Worm (Caenorhabditis elegans) whole organism, L4 larva: ENCODE results near the gene acs-7.

ENCODE experiments used
- F26F4.8 ChIP-seq: fragments of 200-800 bp; sonication (Bioruptor generic); conservative IDR thresholded peaks from 2 replicates; pipeline ENCODE4 v1.3.6; 2022; ENCODE audit warnings: missing genetic modification characterization, missing compliant biosample characterization
- F37D6.2 ChIP-seq: sonication (generic microtip); optimal IDR thresholded peaks from 2 replicates; lab custom pipeline; 2016; ENCODE audit warnings: mild to moderate bottlenecking, missing genetic modification characterization, missing compliant biosample characterization
- T26A8.4 ChIP-seq: fragments of 200-800 bp; sonication (Bioruptor generic); IDR thresholded peaks from 2 replicates; pipeline ENCODE4 v1.3.6; 2022; ENCODE audit warnings: missing genetic modification characterization, missing compliant biosample characterization
- aha-1 ChIP-seq: fragments of 150-350 bp; peaks from one replicate; lab custom pipeline; 2014; ENCODE audit warnings: missing biosample characterization, missing genetic modification characterization
- attf-4 ChIP-seq: sonication (generic microtip); optimal IDR thresholded peaks from 3 replicates; lab custom pipeline; 2017; ENCODE audit warnings: missing biosample characterization, missing genetic modification characterization
- ceh-32 ChIP-seq: sonication (generic microtip); optimal IDR thresholded peaks from 2 replicates; lab custom pipeline; 2016; ENCODE audit warnings: mild to moderate bottlenecking, missing genetic modification characterization, missing compliant biosample characterization; ENCODE audit not compliant: poor library complexity
- ces-1 ChIP-seq: fragments of 150-350 bp; sonication (generic microtip); optimal IDR thresholded peaks from 4 replicates; lab custom pipeline; 2014; ENCODE audit warnings: missing biosample characterization, missing genetic modification reagents, missing genetic modification characterization
- ctbp-1 ChIP-seq: fragments of 200-800 bp; sonication (Bioruptor generic); IDR thresholded peaks from 2 replicates; pipeline ENCODE4 v1.3.6; 2022; ENCODE audit warnings: missing genetic modification reagents, missing genetic modification characterization, missing compliant biosample characterization
- dpl-1 ChIP-seq: fragments of 150-350 bp; optimal IDR thresholded peaks from 2 replicates; lab custom pipeline; 2014; ENCODE audit warnings: missing biosample characterization, missing genetic modification reagents, missing genetic modification characterization
- hif-1 ChIP-seq, 2 experiments: sonication (generic microtip); optimal IDR thresholded peaks; 2 replicates each; lab custom pipeline; 2016 to 2017; ENCODE audit warnings: missing compliant biosample characterization in 2 of 2, missing genetic modification characterization in 2 of 2, missing genetic modification reagents in 2 of 2, missing genotype in 2 of 2, mild to moderate bottlenecking in 1 of 2
- hlh-11 ChIP-seq: fragments of 200-800 bp; sonication (Bioruptor generic); optimal IDR thresholded peaks from 2 replicates; lab custom pipeline; 2018; ENCODE audit warnings: mild to moderate bottlenecking, missing genetic modification characterization, missing compliant biosample characterization
- hlh-30 ChIP-seq: sonication (generic microtip); optimal IDR thresholded peaks from 2 replicates; lab custom pipeline; 2017; ENCODE audit warnings: antibody characterized with exemption, mild to moderate bottlenecking, missing genetic modification characterization, missing compliant biosample characterization; ENCODE audit not compliant: insufficient read depth
- lim-7 ChIP-seq: fragments of 200-800 bp; sonication (Bioruptor generic); IDR thresholded peaks from 2 replicates; pipeline ENCODE4 v1.3.6; 2022; ENCODE audit warnings: missing genetic modification characterization, missing compliant biosample characterization
- lin-13 ChIP-seq: fragments of 150-350 bp; optimal IDR thresholded peaks from 2 replicates; lab custom pipeline; 2014; ENCODE audit warnings: missing biosample characterization, missing genetic modification reagents, missing genetic modification characterization
- lsy-2 ChIP-seq, 2 experiments: fragments of 150-350 bp in 1 of 2; sonication (generic microtip) in 1 of 2; optimal IDR thresholded peaks; 2 replicates each; lab custom pipeline; 2014 to 2017; ENCODE audit warnings: missing biosample characterization in 2 of 2, missing genetic modification characterization in 2 of 2
- mdl-1 ChIP-seq, 2 experiments: fragments of 150-350 bp in 1 of 2; sonication (generic microtip) in 1 of 2; optimal IDR thresholded peaks; 2 replicates each; lab custom pipeline; 2014 to 2017; ENCODE audit warnings: missing biosample characterization in 2 of 2, missing genetic modification characterization in 2 of 2
- mep-1 ChIP-seq: fragments of 150-350 bp; sonication (generic microtip); optimal IDR thresholded peaks from 3 replicates; lab custom pipeline; 2014; ENCODE audit warnings: missing biosample characterization, missing genetic modification characterization
- mes-2 ChIP-seq: sonication (generic microtip); optimal IDR thresholded peaks from 2 replicates; lab custom pipeline; 2016; ENCODE audit warnings: missing genotype, mild to moderate bottlenecking, missing genetic modification characterization, missing compliant biosample characterization; ENCODE audit not compliant: poor library complexity, severe bottlenecking
- mxl-2 ChIP-seq: fragments of 200-800 bp; sonication (Bioruptor generic); conservative IDR thresholded peaks from 2 replicates; pipeline ENCODE4 v1.3.6; 2022; ENCODE audit warnings: missing genetic modification reagents, missing genetic modification characterization, missing compliant biosample characterization
- mxl-3 ChIP-seq: fragments of 200-800 bp; sonication (Bioruptor generic); optimal IDR thresholded peaks from 2 replicates; lab custom pipeline; 2018; ENCODE audit warnings: mild to moderate bottlenecking, missing genetic modification characterization, missing compliant biosample characterization
- nhr-41 ChIP-seq: fragments of 200-800 bp; sonication (Bioruptor generic); IDR thresholded peaks from 2 replicates; pipeline ENCODE4 v1.3.6; 2022; ENCODE audit warnings: missing genetic modification reagents, missing genetic modification characterization, missing compliant biosample characterization
- nhr-42 ChIP-seq: fragments of 200-800 bp; sonication (Bioruptor generic); IDR thresholded peaks from 2 replicates; pipeline ENCODE4 v1.3.6; 2022; ENCODE audit warnings: missing genetic modification characterization, missing compliant biosample characterization
- pha-4 ChIP-seq, 2 experiments: fragments of 150-350 bp in 1 of 2; fragments of 200-800 bp in 1 of 2; sonication (Bioruptor generic) in 1 of 2; IDR thresholded peaks in 1 of 2; optimal IDR thresholded peaks in 1 of 2; 2 replicates each; pipeline versions ENCODE4 v1.3.6 to Lab custom; 2014 to 2022; ENCODE audit warnings: missing genetic modification characterization in 2 of 2, missing genetic modification reagents in 2 of 2, missing biosample characterization in 1 of 2, missing compliant biosample characterization in 1 of 2
- rbr-2 ChIP-seq: sonication (generic microtip); optimal IDR thresholded peaks from 2 replicates; lab custom pipeline; 2016; ENCODE audit warnings: missing genotype, missing genetic modification characterization, missing compliant biosample characterization
- set-16 ChIP-seq: fragments of 200-800 bp; sonication (Bioruptor generic); IDR thresholded peaks from 2 replicates; pipeline ENCODE4 v1.3.6; 2022; ENCODE audit warnings: missing genetic modification reagents, missing genetic modification characterization, missing compliant biosample characterization
- snpc-1.2 ChIP-seq: fragments of 200-800 bp; sonication (Bioruptor generic); IDR thresholded peaks from 2 replicates; pipeline ENCODE4 v1.3.6; 2022; ENCODE audit warnings: missing genetic modification reagents, missing genetic modification characterization, missing compliant biosample characterization
- spr-3 ChIP-seq: fragments of 200-800 bp; sonication (Bioruptor generic); optimal IDR thresholded peaks from 2 replicates; lab custom pipeline; 2018; ENCODE audit warnings: mild to moderate bottlenecking, missing genetic modification characterization, missing compliant biosample characterization
- unc-62 ChIP-seq, 3 experiments: fragments of 150-350 bp in 1 of 3; sonication (generic microtip); optimal IDR thresholded peaks in 2 of 3; peaks in 1 of 3; 1 replicate in 1 of 3; 2 replicates in 2 of 3; lab custom pipeline; 2014 to 2017; ENCODE audit warnings: missing biosample characterization in 3 of 3, missing genetic modification characterization in 3 of 3, missing genetic modification reagents in 3 of 3, missing genotype in 1 of 3

acs-7 gene

DNA sequence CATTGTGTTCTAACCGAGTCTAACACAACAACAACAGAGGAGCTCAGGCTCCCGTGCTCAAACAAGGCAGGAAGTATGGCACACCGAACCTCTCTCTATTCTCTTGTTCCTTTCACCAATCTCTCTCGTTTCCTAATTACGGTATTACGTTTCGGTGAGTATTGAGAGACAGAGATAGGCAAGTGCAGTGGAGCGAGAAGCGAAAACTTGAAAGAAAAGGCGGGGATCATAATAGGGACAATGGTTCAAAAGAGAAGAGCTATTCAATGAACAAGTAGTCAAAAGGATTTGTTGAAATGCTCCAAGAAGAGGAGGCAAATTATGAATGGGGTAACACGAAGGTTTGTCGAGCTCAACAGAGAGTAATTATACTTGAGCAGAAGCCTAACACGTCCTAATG, 21.5 kb downstream of the acs-7 start:
- TF ChIP-seq ctbp-1 (GFP tag; lab: Robert Waterston, UW): 0 out of 2 replicates have a peak, but pooled peaks have one; percentile 12
- TF ChIP-seq attf-4: no peak

ce11 chrII:9314733-9315132, 22.9 kb downstream of the acs-7 start:
- TF ChIP-seq mxl-2 (GFP tag; lab: Robert Waterston, UW) (no peak), aha-1 (peak; percentile 9)
- TF ChIP-seq, all 104 proteins: peak for 1

ce11 chrII:9315692-9316091, 23.9 kb downstream of the acs-7 start:
- TF ChIP-seq hlh-30 (tag; lab: Kevin White, UChicago): peak; percentile 6
- no peak for TF ChIP-seq F26F4.8 (GFP tag; lab: Robert Waterston, UW)
- peak in 1 of 2 experiments; percentile 97 for TF ChIP-seq unc-62 (GFP tag; optimal IDR thresholded peaks at IDR 0.05 in 1 of 2; lab: Kevin White, UChicago)
- no peak for TF ChIP-seq unc-62 (tag; optimal IDR thresholded peaks at IDR 0.05; lab: Kevin White, UChicago)

DNA sequence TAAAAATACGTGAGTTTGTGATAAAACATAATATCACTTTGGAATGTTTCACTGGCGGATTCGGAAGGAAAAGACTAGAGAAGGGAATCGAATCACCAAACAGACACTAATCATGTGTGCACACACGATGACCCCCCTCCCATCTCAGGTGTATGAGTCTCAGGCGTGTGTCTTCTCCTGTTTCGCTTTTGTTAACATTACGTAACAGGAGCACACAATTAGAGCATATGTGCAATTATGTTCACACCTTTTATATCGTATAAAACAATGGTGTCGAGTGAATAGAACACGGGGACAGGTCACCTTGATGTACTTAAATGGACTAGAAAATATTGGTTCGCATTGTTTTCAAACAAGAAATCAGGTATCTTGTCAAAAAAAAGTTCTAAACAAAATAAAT, 25.0 kb downstream of the acs-7 start:
- no peak for TF ChIP-seq lim-7 (GFP tag; lab: Robert Waterston, UW)
- no peak for TF ChIP-seq set-16 (GFP tag; lab: Robert Waterston, UW)
- no peak for TF ChIP-seq snpc-1.2
- no peak for TF ChIP-seq pha-4 (GFP tag; IDR thresholded peaks at IDR 0.05; lab: Robert Waterston, UW)
- no peak for TF ChIP-seq pha-4 (tag; optimal IDR thresholded peaks at IDR 0.05; lab: Kevin White, UChicago)
- peak; percentile 85 for TF ChIP-seq aha-1
- no peak for TF ChIP-seq ceh-32 (tag; lab: Kevin White, UChicago)
- TF ChIP-seq, all 104 proteins: peak for 1

DNA sequence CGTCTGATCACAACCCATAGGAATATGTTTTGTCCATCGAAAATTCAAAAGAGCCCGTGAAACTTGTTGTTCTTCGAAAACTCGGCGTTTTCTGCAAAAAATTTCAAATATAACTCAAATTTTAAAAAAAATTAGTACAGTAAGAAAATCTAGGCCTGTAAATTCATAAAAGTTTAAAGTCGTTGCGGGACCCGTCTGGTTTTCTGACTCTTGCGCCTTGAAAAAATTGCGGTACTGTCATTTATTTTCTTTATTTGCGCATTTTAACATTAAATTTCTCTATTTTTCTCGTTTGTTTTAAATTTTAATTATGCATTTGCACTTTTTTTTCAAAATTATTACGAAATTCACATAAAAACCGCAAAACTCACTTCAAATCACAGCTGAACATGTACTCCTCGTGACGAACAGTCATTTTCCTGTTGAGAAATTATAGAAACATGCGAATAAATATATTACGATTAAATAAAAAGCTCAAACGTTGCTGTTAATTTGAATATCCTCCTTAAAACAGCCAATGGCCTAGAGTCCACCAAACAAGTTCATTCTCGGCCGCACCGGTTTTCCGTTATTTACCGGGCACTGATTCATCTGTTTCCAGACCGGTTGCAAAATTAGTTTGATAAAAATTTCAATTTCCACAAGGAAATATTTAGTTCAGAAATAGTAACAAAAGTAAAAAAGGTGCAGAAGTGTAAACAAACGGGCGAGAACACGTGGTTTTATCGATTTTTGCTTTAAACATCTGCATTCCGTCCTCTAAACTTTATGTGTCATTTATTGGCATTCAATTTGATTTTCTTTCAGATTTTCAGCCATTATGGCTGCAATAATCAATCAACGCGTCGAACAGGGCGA, 27.5 kb downstream of the acs-7 start, which contains the start of the genes csa-1 and wdfy-2:
TSS of gene csa-1 (minus strand) at position 669 of the 858 bp plus-strand sequence.
TSS of gene wdfy-2 (plus strand) at position 808 of the 858 bp plus-strand sequence.
- TF ChIP-seq T26A8.4 (GFP tag; lab: Robert Waterston, UW) (no peak), mes-2 (tag; lab: Kevin White, UChicago) (peak; percentile 66), aha-1 (peak; percentile 74), lsy-2 (tag; optimal IDR thresholded peaks at IDR 0.05; lab: Kevin White, UChicago) (peak in 1 of 2 experiments; percentile 23), dpl-1 (GFP tag; lab: Kevin White, UChicago) (peak; percentile 61), mxl-3 (peak; percentile 26)

DNA sequence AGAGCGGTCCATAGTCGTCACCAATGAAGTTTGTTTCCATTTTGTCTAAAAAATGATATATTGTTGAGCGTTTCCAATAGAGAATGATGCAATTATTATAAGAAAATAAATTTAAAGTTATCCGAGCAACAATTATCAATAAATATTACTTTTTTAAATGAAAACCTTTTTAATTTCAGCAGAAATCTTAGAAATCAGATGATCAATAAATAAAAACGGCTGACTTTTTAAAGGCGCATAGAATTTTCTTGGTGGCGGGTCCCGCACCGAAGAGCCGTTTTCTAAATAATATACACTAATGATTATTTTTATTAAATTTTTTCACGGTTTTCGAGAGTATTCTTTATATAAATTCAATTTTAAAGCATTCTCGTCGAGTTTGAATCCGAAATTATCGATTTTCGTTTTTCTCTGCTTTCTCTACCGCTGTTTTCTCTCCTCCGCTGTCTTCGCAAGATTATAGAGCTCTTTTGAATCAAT, 31.1 kb downstream of the acs-7 start, which contains the start of gene rab-39:
TSS of gene rab-39 (minus strand) at position 51 of the 480 bp plus-strand sequence.
- TF ChIP-seq snpc-1.2: no peak
- TF ChIP-seq lsy-2 (tag; optimal IDR thresholded peaks at IDR 0.05; lab: Kevin White, UChicago): peak in 1 of 2 experiments; percentile 69
- peak; percentile 57 for TF ChIP-seq mes-2 (tag; lab: Kevin White, UChicago)
- peak; percentile 2 for TF ChIP-seq ces-1 (GFP tag; lab: Kevin White, UChicago)
- no peak for TF ChIP-seq mdl-1 (tag; optimal IDR thresholded peaks at IDR 0.05; lab: Kevin White, UChicago)
- no peak for TF ChIP-seq spr-3 (GFP tag; lab: Kevin White, UChicago)
- TF ChIP-seq nhr-41 (GFP tag; lab: Robert Waterston, UW): no peak
- TF ChIP-seq hif-1 (tag; optimal IDR thresholded peaks at IDR 0.05; lab: Kevin White, UChicago): peak in 1 of 2 experiments; percentile 27
- TF ChIP-seq lin-13 (GFP tag; lab: Kevin White, UChicago): no peak
- no peak for TF ChIP-seq nhr-42 (GFP tag; lab: Robert Waterston, UW)
- peak; percentile 32 for TF ChIP-seq mep-1 (tag; lab: Kevin White, UChicago)
- peak; percentile 82 for TF ChIP-seq hlh-30 (tag; lab: Kevin White, UChicago)
- TF ChIP-seq hlh-11 (tag; lab: Kevin White, UChicago): peak; percentile 53
- TF ChIP-seq rbr-2 (tag; lab: Kevin White, UChicago): peak; percentile 16
- TF ChIP-seq F37D6.2: no peak
- peak; percentile 26 for TF ChIP-seq dpl-1 (GFP tag; lab: Kevin White, UChicago)
- TF ChIP-seq, all 104 proteins: peak for 9
